Worm (Caenorhabditis elegans): Measurements from ENCODE around the gene Y37H2C.4.

ce11 chrV:18265514-18265913 lies 5.0 kb upstream of the Y37H2C.4 start:
- TF ChIP-seq nhr-11 (tag; optimal IDR thresholded peaks at IDR 0.05) (no peak), zag-1 (tag; optimal IDR thresholded peaks at IDR 0.05) (no peak), ZK546.5 (tag; optimal IDR thresholded peaks at IDR 0.05) (no peak), R02D3.7 (tag; optimal IDR thresholded peaks at IDR 0.05) (no peak), ceh-82 (tag; optimal IDR thresholded peaks at IDR 0.05) (no peak), nhr-76 (tag; optimal IDR thresholded peaks at IDR 0.05) (no peak), elt-3 (tag; optimal IDR thresholded peaks at IDR 0.05) (no peak), lin-39 (tag; optimal IDR thresholded peaks at IDR 0.05) (no peak), nfya-1 (tag; optimal IDR thresholded peaks at IDR 0.05; ENCODE audit: insufficient read depth) (no peak), egl-27 (tag; optimal IDR thresholded peaks at IDR 0.05) (no peak)
